Worm (Caenorhabditis elegans) whole organism, L1 larva: ENCODE results near the gene F52H2.3.

Experiments
- aly-2 ChIP-seq: fragments of 150-350 bp; optimal IDR thresholded peaks from 2 replicates; lab custom pipeline; 2014; ENCODE audit warnings: missing biosample characterization, missing genetic modification characterization
- ces-1 ChIP-seq: fragments of 150-350 bp; optimal IDR thresholded peaks from 2 replicates; lab custom pipeline; 2014; ENCODE audit warnings: missing biosample characterization, missing genetic modification reagents, missing genetic modification characterization
- hlh-4 ChIP-seq: sonication (generic microtip); optimal IDR thresholded peaks from 2 replicates; lab custom pipeline; 2016; ENCODE audit warnings: mild to moderate bottlenecking, missing genetic modification characterization, missing compliant biosample characterization
- lin-15B ChIP-seq: fragments of 150-350 bp; sonication (generic microtip); optimal IDR thresholded peaks from 3 replicates; lab custom pipeline; 2014; ENCODE audit warnings: missing biosample characterization, missing genetic modification characterization
- mep-1 ChIP-seq: fragments of 150-350 bp; optimal IDR thresholded peaks from 2 replicates; lab custom pipeline; 2014; ENCODE audit warnings: missing biosample characterization, missing genetic modification characterization
- nhr-12 ChIP-seq: sonication (generic microtip); optimal IDR thresholded peaks from 2 replicates; lab custom pipeline; 2017; ENCODE audit warnings: missing biosample characterization, missing genetic modification characterization
- nhr-90 ChIP-seq: sonication (generic microtip); optimal IDR thresholded peaks from 2 replicates; lab custom pipeline; 2016; ENCODE audit warnings: mild to moderate bottlenecking, missing genetic modification characterization, missing compliant biosample characterization; ENCODE audit not compliant: poor library complexity
- sox-4 ChIP-seq: sonication (generic microtip); optimal IDR thresholded peaks from 2 replicates; lab custom pipeline; 2016; ENCODE audit warnings: missing genetic modification characterization, missing compliant biosample characterization
- tbx-2 ChIP-seq: sonication (generic microtip); optimal IDR thresholded peaks from 2 replicates; lab custom pipeline; 2016; ENCODE audit warnings: missing genetic modification characterization, missing compliant biosample characterization
- unc-62 ChIP-seq: fragments of 150-350 bp; optimal IDR thresholded peaks from 2 replicates; lab custom pipeline; 2014; ENCODE audit warnings: missing biosample characterization, missing genetic modification reagents, missing genetic modification characterization

ce11 chrX:2548884-2549283, 8.0 kb upstream of the F52H2.3 start, which contains the start of gene smvt-1:
- TF ChIP-seq tbx-2 (tag; lab: Kevin White, UChicago), result no peak
- no peak for TF ChIP-seq nhr-90 (tag; lab: Kevin White, UChicago)
- no peak for TF ChIP-seq nhr-12 (tag; lab: Kevin White, UChicago)
- TF ChIP-seq lin-15B (tag; lab: Kevin White, UChicago), result no peak
- no peak for TF ChIP-seq sox-4 (tag; lab: Kevin White, UChicago)
- TF ChIP-seq unc-62 (GFP tag; lab: Kevin White, UChicago), result no peak
- TF ChIP-seq mep-1 (tag; lab: Kevin White, UChicago), result no peak
- TF ChIP-seq hlh-4 (tag; lab: Kevin White, UChicago), result no peak
- TF ChIP-seq aly-2 (tag; lab: Kevin White, UChicago), result no peak
- TF ChIP-seq ces-1 (GFP tag; lab: Kevin White, UChicago), result no peak
